Fruit fly (Drosophila melanogaster) whole organism: ENCODE results near the gene CG15625.

Experiments
- EcR ChIP-seq, 2 experiments: fragments of >200 bp; optimal IDR thresholded peaks; 2 replicates each; lab custom pipeline; 2017; ENCODE audit warnings: missing biosample characterization in 2 of 2, missing genetic modification characterization in 2 of 2, missing genetic modification reagents in 2 of 2
- pan ChIP-seq: fragments of >200 bp; optimal IDR thresholded peaks from 2 replicates; lab custom pipeline; 2017
- usp ChIP-seq: fragments of >200 bp; optimal IDR thresholded peaks from 2 replicates; lab custom pipeline; 2017; ENCODE audit warnings: missing biosample characterization, missing genetic modification characterization, mixed read lengths

- no peak for TF ChIP-seq EcR (GFP tag; optimal IDR thresholded peaks at IDR 0.05; lab: Kevin White, UChicago)
- no peak for TF ChIP-seq usp (GFP tag; lab: Kevin White, UChicago)
- no peak for TF ChIP-seq pan (lab: Kevin White, UChicago)
Measured at dm6 chr2L:4847191-4847853, 42.5 kb upstream of the CG15625 start, which contains the start of the genes mxt and CG11927.
